Fruit fly (Drosophila melanogaster) whole organism, adult: ENCODE results near the gene Pat1.

ENCODE experiments used
- CG11617 ChIP-seq: fragments of 200-800 bp; sonication (Bioruptor generic); optimal IDR thresholded peaks from 2 replicates; lab custom pipeline; 2017; ENCODE audit warnings: mild to moderate bottlenecking, missing biosample characterization, missing genetic modification reagents, missing genetic modification characterization
- CG12768 ChIP-seq: fragments of 200-800 bp; sonication (Bioruptor generic); optimal IDR thresholded peaks from 2 replicates; lab custom pipeline; 2017; ENCODE audit warnings: missing biosample characterization, missing genetic modification characterization, mild to moderate bottlenecking, moderate library complexity, missing genetic modification reagents
- CG14711 ChIP-seq: fragments of 200-800 bp; sonication (Bioruptor generic); optimal IDR thresholded peaks from 2 replicates; lab custom pipeline; 2018; ENCODE audit warnings: missing biosample characterization, mild to moderate bottlenecking, missing genetic modification characterization, moderate library complexity
- CG1620 ChIP-seq: fragments of 200-800 bp; sonication (Bioruptor generic); optimal IDR thresholded peaks from 2 replicates; lab custom pipeline; 2016; ENCODE audit warnings: missing biosample characterization, missing genetic modification characterization
- CG33017 ChIP-seq: fragments of 200-800 bp; sonication (Bioruptor generic); optimal IDR thresholded peaks from 2 replicates; lab custom pipeline; 2018; ENCODE audit warnings: missing biosample characterization, mild to moderate bottlenecking, missing genetic modification characterization, moderate library complexity
- CG5204 ChIP-seq: fragments of 200-800 bp; sonication (Bioruptor generic); optimal IDR thresholded peaks from 2 replicates; lab custom pipeline; 2016; ENCODE audit warnings: missing biosample characterization, missing genetic modification characterization
- CG7045 ChIP-seq: fragments of 200-800 bp; sonication (Bioruptor generic); optimal IDR thresholded peaks from 2 replicates; lab custom pipeline; 2017; ENCODE audit warnings: missing biosample characterization, mild to moderate bottlenecking, missing genetic modification characterization
- CG7101 ChIP-seq: fragments of 200-800 bp; sonication (Bioruptor generic); optimal IDR thresholded peaks from 2 replicates; lab custom pipeline; 2018; ENCODE audit warnings: missing biosample characterization, mild to moderate bottlenecking, missing genetic modification characterization, moderate library complexity
- Clk ChIP-seq: fragments of 200-800 bp; sonication (Bioruptor generic); optimal IDR thresholded peaks from 2 replicates; lab custom pipeline; 2017; ENCODE audit warnings: missing biosample characterization, missing genetic modification characterization
- Crg-1 ChIP-seq: fragments of 200-800 bp; sonication (Bioruptor generic); optimal IDR thresholded peaks from 2 replicates; lab custom pipeline; 2016; ENCODE audit warnings: missing biosample characterization, missing genetic modification characterization
- Hr96 ChIP-seq: fragments of 200-800 bp; sonication (Bioruptor generic); optimal IDR thresholded peaks from 2 replicates; lab custom pipeline; 2016; ENCODE audit warnings: missing biosample characterization, missing genetic modification characterization
- Mnt ChIP-seq: fragments of 200-800 bp; sonication (Bioruptor generic); optimal IDR thresholded peaks from 2 replicates; lab custom pipeline; 2016; ENCODE audit warnings: missing biosample characterization, mild to moderate bottlenecking, missing genetic modification characterization
- bab1 ChIP-seq: fragments of 200-800 bp; sonication (Bioruptor generic); optimal IDR thresholded peaks from 3 replicates; lab custom pipeline; 2019; ENCODE audit warnings: missing biosample characterization, mild to moderate bottlenecking, missing genetic modification characterization, moderate library complexity
- cic ChIP-seq: fragments of 200-800 bp; sonication (Bioruptor generic); optimal IDR thresholded peaks from 2 replicates; lab custom pipeline; 2017; ENCODE audit warnings: missing biosample characterization, mild to moderate bottlenecking, missing genetic modification characterization, moderate library complexity
- cnc ChIP-seq, 2 experiments: fragments of >200 bp; optimal IDR thresholded peaks; 2 replicates each; lab custom pipeline; 2017
- kay ChIP-seq: fragments of 200-800 bp; sonication (Bioruptor generic); peaks from one replicate; lab custom pipeline; 2016; ENCODE audit warnings: missing biosample characterization, missing genetic modification characterization, borderline replicate concordance
- ovo ChIP-seq: fragments of 200-800 bp; sonication (Bioruptor generic); optimal IDR thresholded peaks from 2 replicates; lab custom pipeline; 2016; ENCODE audit warnings: missing biosample characterization, missing genetic modification characterization
- pad ChIP-seq: fragments of 200-800 bp; sonication (Bioruptor generic); optimal IDR thresholded peaks from 3 replicates; lab custom pipeline; 2017; ENCODE audit warnings: missing biosample characterization, missing genetic modification characterization, mild to moderate bottlenecking, moderate library complexity, missing genetic modification reagents
- tj ChIP-seq: fragments of 200-800 bp; sonication (Bioruptor generic); optimal IDR thresholded peaks from 3 replicates; lab custom pipeline; 2017; ENCODE audit warnings: missing biosample characterization, mild to moderate bottlenecking, missing genetic modification characterization, moderate library complexity
- toe ChIP-seq: fragments of 200-800 bp; sonication (Bioruptor generic); optimal IDR thresholded peaks from 2 replicates; lab custom pipeline; 2016; ENCODE audit warnings: missing biosample characterization, missing genetic modification characterization

The Pat1 gene

dm6 chrX:6588990-6589389 is 1.6 kb upstream of the Pat1 start, which contains the start of gene CG17717:
CG17717 (plus strand) TSS chrX:6589290.
- no peak for TF ChIP-seq CG7101
- no peak for TF ChIP-seq Crg-1 (GFP tag; lab: Kevin White, UChicago)
- no peak for TF ChIP-seq toe (GFP tag; lab: Kevin White, UChicago)
- TF ChIP-seq cic (GFP tag; lab: Kevin White, UChicago) = no peak
- TF ChIP-seq CG5204 = no peak
- TF ChIP-seq bab1 = no peak
- no peak for TF ChIP-seq CG7045 (GFP tag; lab: Kevin White, UChicago)
- TF ChIP-seq Mnt (GFP tag; lab: Kevin White, UChicago) = no peak
- TF ChIP-seq cnc (optimal IDR thresholded peaks at IDR 0.05; lab: Kevin White, UChicago) = no peak
- no peak for TF ChIP-seq Clk (GFP tag; lab: Kevin White, UChicago)
- no peak for TF ChIP-seq kay (GFP tag; lab: Kevin White, UChicago)
- TF ChIP-seq CG1620 = no peak

dm6 chrX:6592093-6592492 is 1.5 kb downstream of the Pat1 start:
- peak; percentile 53 for TF ChIP-seq CG33017 (tag; lab: Kevin White, UChicago)
- TF ChIP-seq Hr96 (GFP tag; lab: Kevin White, UChicago) = no peak
- TF ChIP-seq Clk (GFP tag; lab: Kevin White, UChicago) = peak; percentile 17
- TF ChIP-seq Mnt (GFP tag; lab: Kevin White, UChicago) = no peak
- peak; percentile 42 for TF ChIP-seq tj (GFP tag; lab: Kevin White, UChicago)
- no peak for TF ChIP-seq cic (GFP tag; lab: Kevin White, UChicago)
- peak; percentile 51 for TF ChIP-seq CG12768 (GFP tag; lab: Kevin White, UChicago)
- peak; percentile 65 for TF ChIP-seq pad (GFP tag; lab: Kevin White, UChicago)
- TF ChIP-seq Crg-1 (GFP tag; lab: Kevin White, UChicago) = peak; percentile 65
- peak; percentile 58 for TF ChIP-seq CG11617 (GFP tag; lab: Kevin White, UChicago)
- TF ChIP-seq CG7101 = peak; percentile 84
- TF ChIP-seq ovo = peak; percentile 64
- TF ChIP-seq CG7045 (GFP tag; lab: Kevin White, UChicago) = peak; percentile 37
- TF ChIP-seq CG1620 = no peak
- peak; percentile 49 for TF ChIP-seq kay (GFP tag; lab: Kevin White, UChicago)
- no peak for TF ChIP-seq toe (GFP tag; lab: Kevin White, UChicago)
- TF ChIP-seq cnc (optimal IDR thresholded peaks at IDR 0.05; lab: Kevin White, UChicago) = no peak
- TF ChIP-seq bab1 = no peak
- TF ChIP-seq CG14711 (tag; lab: Kevin White, UChicago) = peak; percentile 42
- TF ChIP-seq CG5204 = no peak

- TF ChIP-seq CG14711 (tag; lab: Kevin White, UChicago) = no peak
- TF ChIP-seq Hr96 (GFP tag; lab: Kevin White, UChicago) = no peak
- TF ChIP-seq bab1 = no peak
- no peak for TF ChIP-seq CG12768 (GFP tag; lab: Kevin White, UChicago)
- no peak for TF ChIP-seq CG1620
- no peak for TF ChIP-seq CG7101
- TF ChIP-seq kay (GFP tag; lab: Kevin White, UChicago) = no peak
- no peak for TF ChIP-seq ovo
- TF ChIP-seq tj (GFP tag; lab: Kevin White, UChicago) = no peak
- TF ChIP-seq CG5204 = no peak
- no peak for TF ChIP-seq CG7045 (GFP tag; lab: Kevin White, UChicago)
- no peak for TF ChIP-seq cic (GFP tag; lab: Kevin White, UChicago)
- no peak for TF ChIP-seq Crg-1 (GFP tag; lab: Kevin White, UChicago)
- no peak for TF ChIP-seq cnc (optimal IDR thresholded peaks at IDR 0.05; lab: Kevin White, UChicago)
Measured at dm6 chrX:6592745-6593144, 2.2 kb downstream of the Pat1 start.

dm6 chrX:6596788-6597187 is 6.2 kb downstream of the Pat1 start, which contains the start of gene APC7:
APC7 (plus strand) TSS chrX:6597088.
- TF ChIP-seq bab1 (no peak), CG5204 (no peak), CG11617 (GFP tag; lab: Kevin White, UChicago) (no peak), CG33017 (tag; lab: Kevin White, UChicago) (no peak), CG14711 (tag; lab: Kevin White, UChicago) (no peak), CG1620 (no peak), cic (GFP tag; lab: Kevin White, UChicago) (no peak), CG12768 (GFP tag; lab: Kevin White, UChicago) (no peak), kay (GFP tag; lab: Kevin White, UChicago) (no peak), Crg-1 (GFP tag; lab: Kevin White, UChicago) (no peak), cnc (optimal IDR thresholded peaks at IDR 0.05; lab: Kevin White, UChicago) (no peak), Clk (GFP tag; lab: Kevin White, UChicago) (no peak), CG7045 (GFP tag; lab: Kevin White, UChicago) (no peak), tj (GFP tag; lab: Kevin White, UChicago) (no peak)

dm6 chrX:6599233-6599632 is 8.7 kb downstream of the Pat1 start:
- TF ChIP-seq CG11617 (GFP tag; lab: Kevin White, UChicago) (peak; percentile 48), pad (GFP tag; lab: Kevin White, UChicago) (peak; percentile 87), ovo (no peak), CG33017 (tag; lab: Kevin White, UChicago) (no peak), Crg-1 (GFP tag; lab: Kevin White, UChicago) (no peak), Mnt (GFP tag; lab: Kevin White, UChicago) (no peak), CG12768 (GFP tag; lab: Kevin White, UChicago) (peak; percentile 94), toe (GFP tag; lab: Kevin White, UChicago) (peak; percentile 78), cnc (optimal IDR thresholded peaks at IDR 0.05; lab: Kevin White, UChicago) (no peak), CG1620 (peak; percentile 78), Hr96 (GFP tag; lab: Kevin White, UChicago) (peak; percentile 89), CG7045 (GFP tag; lab: Kevin White, UChicago) (peak; percentile 88), CG7101 (peak; percentile 72), tj (GFP tag; lab: Kevin White, UChicago) (no peak), CG14711 (tag; lab: Kevin White, UChicago) (peak; percentile 98), bab1 (peak; percentile 83), Clk (GFP tag; lab: Kevin White, UChicago) (peak; percentile 59), cic (GFP tag; lab: Kevin White, UChicago) (peak; percentile 53), CG5204 (no peak), kay (GFP tag; lab: Kevin White, UChicago) (peak; percentile 69)
